Worm (Caenorhabditis elegans) whole organism, L2 larva: ENCODE results near the gene C50F7.6.

Experiments used
- C34F6.9 ChIP-seq: fragments of 150-350 bp; optimal IDR thresholded peaks from 2 replicates; lab custom pipeline; 2014; ENCODE audit warnings: missing biosample characterization, missing genetic modification characterization
- F13H6.1 ChIP-seq: sonication (generic microtip); optimal IDR thresholded peaks from 2 replicates; lab custom pipeline; 2016; ENCODE audit warnings: missing genetic modification characterization, missing compliant biosample characterization
- alr-1 ChIP-seq: fragments of 150-350 bp; optimal IDR thresholded peaks from 2 replicates; lab custom pipeline; 2014; ENCODE audit warnings: missing biosample characterization, missing genetic modification characterization
- aly-2 ChIP-seq: fragments of 150-350 bp; optimal IDR thresholded peaks from 2 replicates; lab custom pipeline; 2014; ENCODE audit warnings: missing biosample characterization, missing genetic modification characterization
- ama-1 ChIP-seq: fragments of 150-350 bp; optimal IDR thresholded peaks from 2 replicates; lab custom pipeline; 2018; ENCODE audit warnings: inconsistent platforms
- ceh-16 ChIP-seq: fragments of 150-350 bp; optimal IDR thresholded peaks from 2 replicates; lab custom pipeline; 2014; ENCODE audit warnings: missing biosample characterization, missing genetic modification characterization
- crh-2 ChIP-seq: sonication (generic microtip); optimal IDR thresholded peaks from 2 replicates; lab custom pipeline; 2017; ENCODE audit warnings: missing biosample characterization, missing genetic modification characterization
- dmd-4 ChIP-seq: sonication (generic microtip); optimal IDR thresholded peaks from 2 replicates; lab custom pipeline; 2017; ENCODE audit warnings: missing biosample characterization, missing genetic modification characterization
- egl-27 ChIP-seq: sonication (generic microtip); optimal IDR thresholded peaks from 3 replicates; lab custom pipeline; 2017; ENCODE audit warnings: missing biosample characterization, missing genetic modification reagents, missing genetic modification characterization
- elt-1 ChIP-seq: fragments of 150-350 bp; optimal IDR thresholded peaks from 2 replicates; lab custom pipeline; 2014; ENCODE audit warnings: missing biosample characterization, missing genetic modification characterization
- elt-3 ChIP-seq: sonication (generic microtip); optimal IDR thresholded peaks from 2 replicates; lab custom pipeline; 2017; ENCODE audit warnings: missing biosample characterization, missing genetic modification characterization
- fos-1 ChIP-seq: fragments of 150-350 bp; optimal IDR thresholded peaks from 2 replicates; lab custom pipeline; 2014; ENCODE audit warnings: missing biosample characterization, missing genetic modification characterization
- gmeb-1 ChIP-seq: fragments of 150-350 bp; optimal IDR thresholded peaks from 2 replicates; lab custom pipeline; 2014; ENCODE audit warnings: missing biosample characterization, missing genetic modification characterization
- lsy-2 ChIP-seq, 2 experiments: fragments of 150-350 bp in 1 of 2; sonication (generic microtip) in 1 of 2; optimal IDR thresholded peaks; 2 replicates each; lab custom pipeline; 2014 to 2017; ENCODE audit warnings: missing biosample characterization in 2 of 2, missing genetic modification characterization in 2 of 2
- mbf-1 ChIP-seq: sonication (generic microtip); optimal IDR thresholded peaks from 2 replicates; lab custom pipeline; 2017; ENCODE audit warnings: missing biosample characterization, missing genetic modification characterization
- nhr-10 ChIP-seq: sonication (generic microtip); optimal IDR thresholded peaks from 2 replicates; lab custom pipeline; 2017; ENCODE audit warnings: missing biosample characterization, missing genetic modification characterization
- nhr-12 ChIP-seq: fragments of 150-350 bp; optimal IDR thresholded peaks from 2 replicates; lab custom pipeline; 2014; ENCODE audit warnings: missing biosample characterization, missing genetic modification characterization
- nhr-129 ChIP-seq: fragments of 150-350 bp; optimal IDR thresholded peaks from 2 replicates; lab custom pipeline; 2014; ENCODE audit warnings: missing biosample characterization, missing genetic modification characterization
- nhr-21 ChIP-seq: fragments of 150-350 bp; optimal IDR thresholded peaks from 2 replicates; lab custom pipeline; 2014; ENCODE audit warnings: missing biosample characterization, missing genetic modification characterization
- nhr-23 ChIP-seq: fragments of 150-350 bp; optimal IDR thresholded peaks from 2 replicates; lab custom pipeline; 2014; ENCODE audit warnings: missing biosample characterization, missing genetic modification reagents, missing genetic modification characterization
- nhr-237 ChIP-seq: fragments of 150-350 bp; optimal IDR thresholded peaks from 2 replicates; lab custom pipeline; 2014; ENCODE audit warnings: missing biosample characterization, missing genetic modification characterization
- nhr-25 ChIP-seq: fragments of 150-350 bp; sonication (generic microtip); optimal IDR thresholded peaks from 3 replicates; lab custom pipeline; 2014; ENCODE audit warnings: missing biosample characterization, missing genetic modification characterization
- nhr-6 ChIP-seq: fragments of 150-350 bp; optimal IDR thresholded peaks from 2 replicates; lab custom pipeline; 2014; ENCODE audit warnings: missing biosample characterization, missing genetic modification characterization
- nhr-77 ChIP-seq: fragments of 150-350 bp; optimal IDR thresholded peaks from 2 replicates; lab custom pipeline; 2014; ENCODE audit warnings: missing biosample characterization, missing genetic modification characterization
- peb-1 ChIP-seq: fragments of 150-350 bp; optimal IDR thresholded peaks from 2 replicates; lab custom pipeline; 2014; ENCODE audit warnings: missing biosample characterization, missing genetic modification characterization
- sma-9 ChIP-seq, 2 experiments: fragments of 150-350 bp in 1 of 2; sonication (generic microtip) in 1 of 2; optimal IDR thresholded peaks; 2 replicates each; lab custom pipeline; 2014 to 2016; ENCODE audit warnings: missing genetic modification characterization in 2 of 2, mild to moderate bottlenecking in 1 of 2, missing biosample characterization in 1 of 2, missing compliant biosample characterization in 1 of 2, missing genetic modification reagents in 1 of 2, moderate library complexity in 1 of 2
- unc-39 ChIP-seq: fragments of 150-350 bp; optimal IDR thresholded peaks from 2 replicates; lab custom pipeline; 2014; ENCODE audit warnings: missing biosample characterization, missing genetic modification characterization
- unc-55 ChIP-seq: fragments of 150-350 bp; sonication (generic microtip); optimal IDR thresholded peaks from 3 replicates; lab custom pipeline; 2014; ENCODE audit warnings: missing biosample characterization, missing genetic modification reagents, missing genetic modification characterization
- unc-62 ChIP-seq: fragments of 150-350 bp; optimal IDR thresholded peaks from 2 replicates; lab custom pipeline; 2014; ENCODE audit warnings: missing biosample characterization, missing genetic modification reagents, missing genetic modification characterization
- zag-1 ChIP-seq: fragments of 150-350 bp; optimal IDR thresholded peaks from 2 replicates; lab custom pipeline; 2014; ENCODE audit warnings: missing biosample characterization, missing genetic modification characterization
- ztf-1 ChIP-seq: fragments of 200-800 bp; sonication (Bioruptor generic); conservative IDR thresholded peaks from 2 replicates; pipeline ENCODE4 v1.3.6; 2022; ENCODE audit warnings: missing genetic modification characterization, missing compliant biosample characterization
- ztf-11 ChIP-seq: sonication (generic microtip); optimal IDR thresholded peaks from 2 replicates; lab custom pipeline; 2017; ENCODE audit warnings: missing biosample characterization, missing genetic modification characterization

Gene C50F7.6

DNA sequence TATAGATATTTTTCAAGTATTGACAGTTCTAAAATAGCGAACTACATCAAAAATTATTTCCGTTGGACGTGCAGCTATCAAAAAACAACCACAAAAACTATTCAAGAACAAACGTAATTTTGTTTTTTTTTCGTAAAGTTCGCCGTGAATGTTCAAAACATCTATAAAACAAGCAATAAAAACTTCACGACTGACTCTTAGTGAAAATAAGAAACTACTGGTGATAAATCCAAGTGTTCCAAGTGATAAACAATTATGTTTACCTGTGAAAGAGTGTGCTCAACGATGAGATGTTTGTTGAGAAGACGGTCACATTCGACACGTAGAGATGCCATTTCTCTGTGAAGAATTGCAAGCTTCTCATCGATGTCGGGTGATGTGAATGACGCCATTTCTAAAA lies at the start of gene C50F7.6:
C50F7.6 (minus strand) TSS at position 394 of the 400 bp plus-strand sequence.
- TF ChIP-seq nhr-12 = no peak
- no peak for TF ChIP-seq nhr-6 (tag; lab: Kevin White, UChicago)
- TF ChIP-seq ztf-11 (tag; lab: Kevin White, UChicago) = no peak
- TF ChIP-seq crh-2 = no peak
- TF ChIP-seq nhr-237 (tag; lab: Kevin White, UChicago) = no peak
- TF ChIP-seq aly-2 = no peak
- TF ChIP-seq unc-62 (GFP tag; lab: Kevin White, UChicago) = no peak
- TF ChIP-seq egl-27 = no peak
- no peak for TF ChIP-seq peb-1 (tag; lab: Kevin White, UChicago)
- no peak for TF ChIP-seq ama-1
- TF ChIP-seq lsy-2 (tag; optimal IDR thresholded peaks at IDR 0.05; lab: Kevin White, UChicago) = no peak
- TF ChIP-seq elt-1 (tag; lab: Kevin White, UChicago) = no peak
- no peak for TF ChIP-seq dmd-4 (tag; lab: Kevin White, UChicago)
- TF ChIP-seq unc-55 = no peak
- TF ChIP-seq elt-3 (tag; lab: Kevin White, UChicago) = no peak
- TF ChIP-seq gmeb-1 (tag; lab: Kevin White, UChicago) = no peak
- no peak for TF ChIP-seq mbf-1

DNA sequence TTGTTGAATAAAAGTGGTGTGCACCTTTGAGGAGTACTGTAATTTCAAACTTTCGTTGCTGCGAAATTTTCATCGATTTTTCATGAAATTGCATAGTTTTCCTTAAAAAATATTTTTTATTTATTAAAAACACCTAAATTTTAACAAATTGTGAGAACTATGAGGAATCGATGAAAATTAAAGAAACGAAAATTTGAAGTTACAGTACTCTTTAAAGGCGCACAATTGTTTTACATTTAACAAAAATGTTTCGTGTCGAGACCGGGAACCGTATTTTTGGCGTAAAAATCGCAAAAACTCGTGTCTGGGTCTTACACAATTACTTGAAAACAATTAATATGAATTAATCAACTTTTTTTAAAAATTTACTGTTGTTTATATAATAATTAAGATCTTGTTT lies 47.2 kb upstream of the C50F7.6 start, which contains the start of gene rdl-1:
rdl-1 (minus strand) TSS at position 101 of the 400 bp plus-strand sequence.
- no peak for TF ChIP-seq F13H6.1 (tag; lab: Kevin White, UChicago)

DNA sequence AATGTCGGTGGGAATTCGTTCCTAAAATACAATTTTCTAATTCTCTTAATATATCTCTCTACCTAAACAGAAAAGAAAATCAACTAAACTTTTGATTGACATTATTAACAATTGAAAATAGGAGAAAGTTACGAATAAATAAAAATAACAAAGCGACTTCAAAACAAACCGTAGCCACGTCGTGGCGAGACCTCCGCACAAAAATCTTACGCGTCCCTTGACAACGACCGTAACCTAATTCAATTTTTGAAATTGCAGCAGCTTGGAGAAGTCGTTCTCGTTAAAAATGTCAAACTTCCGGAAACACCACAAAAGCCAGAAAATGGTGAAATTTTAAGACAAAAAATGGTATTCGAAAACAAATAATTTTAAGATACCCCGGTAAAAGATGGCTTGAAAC lies 41.3 kb upstream of the C50F7.6 start:
- TF ChIP-seq zag-1 (tag; lab: Kevin White, UChicago) = no peak
- no peak for TF ChIP-seq alr-1 (tag; lab: Kevin White, UChicago)
- TF ChIP-seq nhr-129 (tag; lab: Kevin White, UChicago) = no peak
- no peak for TF ChIP-seq nhr-21 (tag; lab: Kevin White, UChicago)
- no peak for TF ChIP-seq mbf-1
- TF ChIP-seq unc-55 = no peak
- TF ChIP-seq nhr-10 = no peak
- no peak for TF ChIP-seq ceh-16 (tag; lab: Kevin White, UChicago)
- TF ChIP-seq egl-27 = no peak
- no peak for TF ChIP-seq gmeb-1 (tag; lab: Kevin White, UChicago)
- no peak for TF ChIP-seq elt-3 (tag; lab: Kevin White, UChicago)
- TF ChIP-seq sma-9 (GFP tag; optimal IDR thresholded peaks at IDR 0.05; lab: Kevin White, UChicago) = no peak
- no peak for TF ChIP-seq sma-9 (tag; optimal IDR thresholded peaks at IDR 0.05; lab: Kevin White, UChicago)
- TF ChIP-seq fos-1 (tag; lab: Kevin White, UChicago) = no peak
- no peak for TF ChIP-seq elt-1 (tag; lab: Kevin White, UChicago)
- no peak for TF ChIP-seq nhr-77 (tag; lab: Kevin White, UChicago)
- TF ChIP-seq ama-1 = no peak
- TF ChIP-seq nhr-25 (tag; lab: Kevin White, UChicago) = no peak
- TF ChIP-seq nhr-23 (tag; lab: Kevin White, UChicago) = no peak
- TF ChIP-seq, all 48 proteins: peak for 0

DNA sequence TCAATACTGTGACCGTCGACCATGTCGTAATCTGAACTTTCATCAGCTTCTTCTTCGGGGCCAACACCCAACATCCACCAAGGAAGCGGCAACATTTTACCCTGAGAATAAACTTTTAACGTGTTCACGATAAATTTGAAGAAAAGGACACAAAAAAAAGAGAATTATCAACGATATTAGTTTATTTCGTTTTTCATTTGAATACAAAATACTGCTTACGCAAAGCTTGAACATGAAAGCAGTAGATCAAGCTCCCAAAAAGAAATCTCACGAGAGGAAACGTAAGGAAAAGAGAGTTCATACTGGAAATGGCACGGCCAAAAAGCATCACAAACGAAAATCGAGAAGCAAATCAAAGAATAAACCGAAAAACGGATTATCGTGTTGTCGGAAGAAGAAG lies 40.7 kb upstream of the C50F7.6 start, which contains the start of the genes C46A5.6 and C46A5.1:
C46A5.6 (minus strand) TSS at position 101 of the 400 bp plus-strand sequence.
C46A5.1 (plus strand) TSS at position 184 of the 400 bp plus-strand sequence.
- no peak for TF ChIP-seq nhr-6 (tag; lab: Kevin White, UChicago)
- TF ChIP-seq nhr-77 (tag; lab: Kevin White, UChicago) = no peak
- TF ChIP-seq ceh-16 (tag; lab: Kevin White, UChicago) = no peak
- no peak for TF ChIP-seq nhr-129 (tag; lab: Kevin White, UChicago)
- no peak for TF ChIP-seq ztf-1 (GFP tag; lab: Robert Waterston, UW)
- no peak for TF ChIP-seq ama-1
- no peak for TF ChIP-seq F13H6.1 (tag; lab: Kevin White, UChicago)
- TF ChIP-seq elt-1 (tag; lab: Kevin White, UChicago) = no peak

DNA sequence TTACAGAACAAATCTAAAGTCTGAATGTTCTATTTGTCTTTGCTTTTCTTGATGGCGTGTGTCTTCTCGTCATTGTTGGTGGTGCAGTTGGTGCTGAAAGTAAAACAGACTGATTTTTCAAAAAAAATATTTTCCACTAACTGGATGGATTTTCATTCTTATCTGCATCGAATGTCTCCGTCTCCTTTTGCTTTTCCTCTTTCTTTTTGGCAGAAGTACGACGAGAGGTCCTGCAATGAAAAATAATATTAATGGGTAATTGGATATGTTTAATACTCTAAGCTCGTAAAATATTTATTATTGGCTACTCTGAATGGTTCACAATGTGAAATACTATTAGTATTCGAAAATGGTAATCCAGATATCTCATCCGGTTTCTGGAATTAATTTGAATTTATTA lies 37.1 kb upstream of the C50F7.6 start, which contains the start of gene del-7:
del-7 (plus strand) TSS at position 301 of the 400 bp plus-strand sequence.
- TF ChIP-seq gmeb-1 (tag; lab: Kevin White, UChicago) = no peak
- no peak for TF ChIP-seq unc-39 (tag; lab: Kevin White, UChicago)
- TF ChIP-seq C34F6.9 (tag; lab: Kevin White, UChicago) = no peak
- TF ChIP-seq ama-1 = no peak
- no peak for TF ChIP-seq egl-27
- no peak for TF ChIP-seq nhr-129 (tag; lab: Kevin White, UChicago)

DNA sequence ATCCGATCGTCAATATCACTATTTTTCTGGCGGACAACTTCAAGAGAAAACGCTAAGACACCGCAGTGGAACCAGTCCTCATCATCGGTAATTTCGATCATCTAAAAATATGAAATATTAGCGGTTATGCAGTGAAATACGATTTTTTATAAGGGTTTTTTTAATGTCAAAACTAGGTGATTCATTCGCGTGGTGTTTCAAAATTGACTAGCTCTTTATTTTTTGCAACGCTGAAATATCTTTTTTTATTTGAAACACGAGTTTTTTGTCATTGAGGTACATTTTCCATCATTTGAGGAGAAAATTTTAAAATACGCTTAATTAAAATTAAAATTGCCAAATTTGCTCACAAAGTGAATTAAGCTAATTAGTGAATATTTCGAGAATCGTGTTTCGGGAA lies 36.5 kb upstream of the C50F7.6 start, which contains the start of gene dsb-3:
dsb-3 (minus strand) TSS at position 101 of the 400 bp plus-strand sequence.
- TF ChIP-seq nhr-10 = no peak
- no peak for TF ChIP-seq egl-27
